Worm (Caenorhabditis elegans) whole organism, midembryonic: ENCODE measurements around the gene F39G3.4.

Experiments
- T22C8.4 ChIP-seq: fragments of 200-800 bp; sonication (Bioruptor generic); IDR thresholded peaks from 2 replicates; pipeline ENCODE4 v1.3.6; 2022; ENCODE audit warnings: missing genetic modification characterization, missing compliant biosample characterization
- flt-1 ChIP-seq: fragments of 200-800 bp; sonication (Bioruptor generic); IDR thresholded peaks from 2 replicates; pipeline ENCODE4 v1.3.6; 2022; ENCODE audit warnings: missing genetic modification characterization, missing compliant biosample characterization
- klf-2 ChIP-seq: fragments of 200-800 bp; sonication (Bioruptor generic); conservative IDR thresholded peaks from 2 replicates; pipeline ENCODE4 v1.3.6; 2022; ENCODE audit warnings: missing genetic modification reagents, missing genetic modification characterization, missing compliant biosample characterization
- ztf-29 ChIP-seq: fragments of 200-800 bp; sonication (Bioruptor generic); IDR thresholded peaks from 2 replicates; pipeline ENCODE4 v1.3.6; 2022; ENCODE audit warnings: missing genetic modification reagents, missing genetic modification characterization, missing compliant biosample characterization

DNA sequence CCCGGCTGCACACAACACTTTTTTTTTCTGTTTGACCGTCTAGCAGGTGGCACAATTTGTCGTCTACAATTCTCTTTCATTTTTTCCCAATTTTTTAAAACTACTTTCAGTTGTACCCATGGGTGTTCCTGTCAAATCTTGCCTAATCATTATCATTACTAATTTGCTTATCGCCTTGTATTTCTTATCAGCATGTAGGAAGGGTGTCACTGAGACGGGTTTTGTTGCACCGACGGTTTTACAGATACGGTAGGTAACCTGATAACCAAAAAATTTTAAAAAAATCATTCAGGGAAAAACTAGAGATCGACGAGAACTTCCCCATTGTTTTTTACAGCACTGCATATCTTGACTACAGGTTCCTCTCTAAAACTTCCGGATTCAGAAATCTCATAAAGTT is 13.2 kb downstream of the F39G3.4 start, which contains the start of gene F39G3.2:
- no peak for TF ChIP-seq T22C8.4 (GFP tag; lab: Robert Waterston, UW)
- no peak for TF ChIP-seq flt-1 (GFP tag; lab: Robert Waterston, UW)
- no peak for TF ChIP-seq ztf-29 (GFP tag; lab: Robert Waterston, UW)
- TF ChIP-seq klf-2 (GFP tag; lab: Robert Waterston, UW) = no peak
